Worm (Caenorhabditis elegans) whole organism, early embryonic: ENCODE results near the gene nhr-271.

Experiments used
- B0310.2 ChIP-seq: sonication (generic microtip); optimal IDR thresholded peaks from 2 replicates; lab custom pipeline; 2016; ENCODE audit warnings: mild to moderate bottlenecking, missing genetic modification characterization, missing compliant biosample characterization
- F13C5.2 ChIP-seq: sonication (generic microtip); optimal IDR thresholded peaks from 2 replicates; lab custom pipeline; 2017; ENCODE audit warnings: mild to moderate bottlenecking, missing genetic modification characterization, inconsistent platforms, missing compliant biosample characterization
- aly-1 ChIP-seq: sonication (generic microtip); optimal IDR thresholded peaks from 2 replicates; lab custom pipeline; 2016; ENCODE audit warnings: missing genetic modification characterization, missing compliant biosample characterization
- ama-1 ChIP-seq: fragments of 150-350 bp; optimal IDR thresholded peaks from 2 replicates; lab custom pipeline; 2014
- ceh-13 ChIP-seq: fragments of 200-800 bp; sonication (Bioruptor generic); optimal IDR thresholded peaks from 2 replicates; lab custom pipeline; 2018; ENCODE audit warnings: mild to moderate bottlenecking, missing genetic modification characterization, missing compliant biosample characterization
- ceh-36 ChIP-seq: sonication (generic microtip); optimal IDR thresholded peaks from 2 replicates; lab custom pipeline; 2016; ENCODE audit warnings: missing genetic modification characterization, inconsistent platforms, missing compliant biosample characterization
- ets-7 ChIP-seq: sonication (generic microtip); optimal IDR thresholded peaks from 2 replicates; lab custom pipeline; 2016; ENCODE audit warnings: missing genotype, missing genetic modification characterization, missing compliant biosample characterization
- flt-1 ChIP-seq: fragments of 200-800 bp; sonication (Bioruptor generic); IDR thresholded peaks from 2 replicates; pipeline ENCODE4 v1.3.6; 2022; ENCODE audit warnings: missing genetic modification characterization, missing compliant biosample characterization
- hmbx-1 ChIP-seq: sonication (generic microtip); optimal IDR thresholded peaks from 2 replicates; lab custom pipeline; 2016; ENCODE audit warnings: mild to moderate bottlenecking, missing genetic modification characterization, missing compliant biosample characterization
- hmg-4 ChIP-seq: fragments of 200-800 bp; sonication (Bioruptor generic); optimal IDR thresholded peaks from 2 replicates; lab custom pipeline; 2018; ENCODE audit warnings: mild to moderate bottlenecking, missing genetic modification characterization, missing compliant biosample characterization
- hnd-1 ChIP-seq: sonication (generic microtip); optimal IDR thresholded peaks from 2 replicates; lab custom pipeline; 2016; ENCODE audit warnings: missing genetic modification characterization, missing compliant biosample characterization
- pes-1 ChIP-seq: fragments of 200-800 bp; sonication (Bioruptor generic); IDR thresholded peaks from 2 replicates; pipeline ENCODE4 v1.3.6; 2022; ENCODE audit warnings: missing genetic modification reagents, missing genetic modification characterization, missing compliant biosample characterization
- scrt-1 ChIP-seq: fragments of 200-800 bp; sonication (Bioruptor generic); IDR thresholded peaks from 2 replicates; pipeline ENCODE4 v1.3.6; 2022; ENCODE audit warnings: missing genetic modification characterization, missing compliant biosample characterization
- sea-1 ChIP-seq: fragments of 200-800 bp; sonication (Bioruptor generic); conservative IDR thresholded peaks from 2 replicates; pipeline ENCODE4 v1.3.6; 2022; ENCODE audit warnings: missing genetic modification characterization, missing compliant biosample characterization
- tbx-11 ChIP-seq: fragments of 200-800 bp; sonication (Bioruptor generic); IDR thresholded peaks from 2 replicates; pipeline ENCODE4 v1.3.6; 2022; ENCODE audit warnings: missing genetic modification characterization, missing compliant biosample characterization
- tbx-37 ChIP-seq: fragments of 200-800 bp; sonication (Bioruptor generic); conservative IDR thresholded peaks from 2 replicates; pipeline ENCODE4 v1.3.6; 2022; ENCODE audit warnings: missing genetic modification reagents, missing genetic modification characterization, missing compliant biosample characterization
- tra-4 ChIP-seq: sonication (generic microtip); optimal IDR thresholded peaks from 2 replicates; lab custom pipeline; 2017; ENCODE audit warnings: missing genetic modification characterization, missing compliant biosample characterization

nhr-271 gene

ce11 chrV:16593792-16594059, 13.4 kb upstream of the nhr-271 start:
- TF ChIP-seq B0310.2 (tag; lab: Kevin White, UChicago) (no peak), flt-1 (no peak), hmg-4 (GFP tag; lab: Kevin White, UChicago) (no peak), pes-1 (GFP tag; lab: Robert Waterston, UW) (no peak), tbx-37 (GFP tag; lab: Robert Waterston, UW) (no peak), ets-7 (tag; lab: Kevin White, UChicago) (no peak), ceh-36 (tag; lab: Kevin White, UChicago) (no peak), hmbx-1 (tag; lab: Kevin White, UChicago) (no peak), F13C5.2 (no peak), aly-1 (no peak), tra-4 (tag; lab: Kevin White, UChicago) (no peak), ceh-13 (GFP tag; lab: Kevin White, UChicago) (no peak), ama-1 (lab: Kevin White, UChicago) (no peak), hnd-1 (tag; lab: Kevin White, UChicago) (no peak), scrt-1 (no peak), tbx-11 (GFP tag; lab: Robert Waterston, UW) (no peak), sea-1 (GFP tag; lab: Robert Waterston, UW) (no peak)

ce11 chrV:16592947-16593791, 12.8 kb upstream of the nhr-271 start:
- TF ChIP-seq ceh-36 (tag; lab: Kevin White, UChicago): peak; percentile 88
- TF ChIP-seq F13C5.2: no peak

- peak; percentile 38 for TF ChIP-seq ceh-36 (tag; lab: Kevin White, UChicago)
- TF ChIP-seq B0310.2 (tag; lab: Kevin White, UChicago): peak; percentile 56
- TF ChIP-seq flt-1: peak; percentile 76
- TF ChIP-seq hnd-1 (tag; lab: Kevin White, UChicago): peak; percentile 31
- TF ChIP-seq tra-4 (tag; lab: Kevin White, UChicago): peak; percentile 41
- peak; percentile 79 for TF ChIP-seq scrt-1
- TF ChIP-seq aly-1: peak; percentile 61
- TF ChIP-seq F13C5.2: peak; percentile 71
- no peak for TF ChIP-seq ama-1 (lab: Kevin White, UChicago)
- peak; percentile 80 for TF ChIP-seq pes-1 (GFP tag; lab: Robert Waterston, UW)
- peak; percentile 67 for TF ChIP-seq hmg-4 (GFP tag; lab: Kevin White, UChicago)
- peak; percentile 11 for TF ChIP-seq ceh-13 (GFP tag; lab: Kevin White, UChicago)
- TF ChIP-seq tbx-11 (GFP tag; lab: Robert Waterston, UW): peak; percentile 65
- TF ChIP-seq ets-7 (tag; lab: Kevin White, UChicago): peak; percentile 45
- TF ChIP-seq sea-1 (GFP tag; lab: Robert Waterston, UW): peak; percentile 59; the same call in 1 of the 2 replicates
- 0 out of 2 replicates have a peak, but pooled peaks have one; percentile 43 for TF ChIP-seq tbx-37 (GFP tag; lab: Robert Waterston, UW)
- peak; percentile 8 for TF ChIP-seq hmbx-1 (tag; lab: Kevin White, UChicago)
These were observed 11.9 kb upstream of the nhr-271 start, which contains the start of gene srh-269 for ce11 chrV:16591992-16592798. srh-269 (minus strand) TSS chrV:16592042.

- TF ChIP-seq hmbx-1 (tag; lab: Kevin White, UChicago) (no peak), B0310.2 (tag; lab: Kevin White, UChicago) (no peak)
These were observed 9.2 kb upstream of the nhr-271 start for ce11 chrV:16589488-16589887.

ce11 chrV:16588428-16588827, 8.1 kb upstream of the nhr-271 start, which contains the start of gene srw-73:
srw-73 (minus strand) TSS chrV:16588528.
- no peak for TF ChIP-seq pes-1 (GFP tag; lab: Robert Waterston, UW)
- no peak for TF ChIP-seq tra-4 (tag; lab: Kevin White, UChicago)
- TF ChIP-seq hnd-1 (tag; lab: Kevin White, UChicago): no peak
- no peak for TF ChIP-seq tbx-37 (GFP tag; lab: Robert Waterston, UW)
- no peak for TF ChIP-seq ama-1 (lab: Kevin White, UChicago)
- TF ChIP-seq flt-1: no peak
- TF ChIP-seq aly-1: no peak
- no peak for TF ChIP-seq B0310.2 (tag; lab: Kevin White, UChicago)
- no peak for TF ChIP-seq hmbx-1 (tag; lab: Kevin White, UChicago)
- no peak for TF ChIP-seq ceh-13 (GFP tag; lab: Kevin White, UChicago)
- no peak for TF ChIP-seq tbx-11 (GFP tag; lab: Robert Waterston, UW)
- TF ChIP-seq F13C5.2: no peak
- no peak for TF ChIP-seq hmg-4 (GFP tag; lab: Kevin White, UChicago)
- TF ChIP-seq sea-1 (GFP tag; lab: Robert Waterston, UW): no peak
- TF ChIP-seq ceh-36 (tag; lab: Kevin White, UChicago): no peak

ce11 chrV:16582973-16583372, 2.6 kb upstream of the nhr-271 start, which contains the start of gene str-150:
str-150 (plus strand) TSS chrV:16583273.
- TF ChIP-seq ama-1 (lab: Kevin White, UChicago) (no peak), sea-1 (GFP tag; lab: Robert Waterston, UW) (no peak), B0310.2 (tag; lab: Kevin White, UChicago) (no peak), tbx-11 (GFP tag; lab: Robert Waterston, UW) (no peak), hnd-1 (tag; lab: Kevin White, UChicago) (no peak), ets-7 (tag; lab: Kevin White, UChicago) (no peak), ceh-13 (GFP tag; lab: Kevin White, UChicago) (no peak), F13C5.2 (no peak), tra-4 (tag; lab: Kevin White, UChicago) (no peak), scrt-1 (no peak), tbx-37 (GFP tag; lab: Robert Waterston, UW) (no peak)
